Worm (Caenorhabditis elegans): ENCODE results near the gene Y22D7AL.6.

DNA sequence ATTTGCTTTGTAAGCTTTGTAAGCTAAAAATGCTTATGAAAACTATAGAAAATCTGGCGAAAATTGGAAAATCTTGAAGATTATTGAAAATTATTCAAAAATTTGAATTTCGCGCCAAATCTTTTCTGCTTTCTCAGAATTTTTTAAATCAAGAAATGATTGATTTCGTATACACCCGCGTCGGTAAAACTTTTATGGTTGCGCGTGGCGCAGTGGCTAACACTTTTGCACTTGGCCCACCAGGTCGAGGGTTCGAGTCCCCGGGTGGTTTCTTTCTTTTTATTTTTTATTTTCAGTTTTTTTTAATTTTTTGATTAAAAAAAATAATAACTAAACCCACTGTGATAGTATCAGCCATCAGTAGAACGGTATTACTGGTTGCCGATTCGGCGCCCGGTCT is 5.8 kb upstream of the Y22D7AL.6 start:
- no peak for TF ChIP-seq ref-1 (GFP tag; conservative IDR thresholded peaks at IDR 0.05)
- TF ChIP-seq ztf-23 (GFP tag; IDR thresholded peaks at IDR 0.05), result no peak
- TF ChIP-seq ztf-29 (GFP tag; IDR thresholded peaks at IDR 0.05), result no peak
- TF ChIP-seq flt-1 (GFP tag; IDR thresholded peaks at IDR 0.05), result no peak
- no peak for TF ChIP-seq klf-2 (GFP tag; conservative IDR thresholded peaks at IDR 0.05)
- TF ChIP-seq T22C8.4 (GFP tag; IDR thresholded peaks at IDR 0.05), result no peak
- TF ChIP-seq cog-1 (tag; optimal IDR thresholded peaks at IDR 0.05), result no peak
